Worm (Caenorhabditis elegans) whole organism, young adult: Measurements from ENCODE around the gene swan-2.
A peak's percentile ranks its signal among the peaks of the same experiment; 100 is the strongest.

Experiments
- B0035.1 ChIP-seq: sonication (generic microtip); optimal IDR thresholded peaks from 2 replicates; lab custom pipeline; 2016; ENCODE audit warnings: missing genetic modification characterization, mild to moderate bottlenecking, missing compliant biosample characterization, missing genotype, missing genetic modification reagents
- F10E7.11 ChIP-seq: sonication (generic microtip); optimal IDR thresholded peaks from 2 replicates; lab custom pipeline; 2017; ENCODE audit warnings: mild to moderate bottlenecking, missing genetic modification characterization, moderate library complexity, missing compliant biosample characterization
- F22D6.2 ChIP-seq: sonication (generic microtip); optimal IDR thresholded peaks from 2 replicates; lab custom pipeline; 2016; ENCODE audit warnings: mild to moderate bottlenecking, missing genetic modification characterization, missing compliant biosample characterization
- F23B12.7 ChIP-seq: sonication (generic microtip); optimal IDR thresholded peaks from 2 replicates; lab custom pipeline; 2017; ENCODE audit warnings: missing genetic modification characterization, mild to moderate bottlenecking, missing compliant biosample characterization, antibody characterized with exemption, moderate library complexity; ENCODE audit not compliant: insufficient read depth
- F37B4.10 ChIP-seq: fragments of 200-800 bp; sonication (Bioruptor generic); IDR thresholded peaks from 2 replicates; pipeline ENCODE4 v1.3.6; 2022; ENCODE audit warnings: missing genetic modification characterization, missing compliant biosample characterization
- akir-1 ChIP-seq: fragments of 200-800 bp; sonication (Bioruptor generic); optimal IDR thresholded peaks from 2 replicates; lab custom pipeline; 2018; ENCODE audit warnings: mild to moderate bottlenecking, missing genetic modification characterization, moderate library complexity, missing compliant biosample characterization
- ama-1 ChIP-seq, 3 experiments: fragments of 150-350 bp in 1 of 3; sonication (generic microtip) in 2 of 3; optimal IDR thresholded peaks; 2 replicates each; lab custom pipeline; 2014 to 2018; ENCODE audit warnings: missing biosample characterization in 2 of 3, missing genetic modification characterization in 2 of 3, missing genetic modification reagents in 2 of 3
- aptf-2 ChIP-seq: fragments of 200-800 bp; sonication (Bioruptor generic); conservative IDR thresholded peaks from 2 replicates; pipeline ENCODE4 v1.3.6; 2022; ENCODE audit warnings: missing genetic modification reagents, missing genetic modification characterization, missing compliant biosample characterization
- aptf-3 ChIP-seq: fragments of 200-800 bp; sonication (Bioruptor generic); IDR thresholded peaks from 2 replicates; pipeline ENCODE4 v1.3.6; 2022; ENCODE audit warnings: missing genetic modification characterization, missing compliant biosample characterization
- attf-5 ChIP-seq: fragments of 200-800 bp; sonication (Bioruptor generic); optimal IDR thresholded peaks from 2 replicates; lab custom pipeline; 2018; ENCODE audit warnings: mild to moderate bottlenecking, missing genetic modification characterization, missing compliant biosample characterization
- dox-1 ChIP-seq: fragments of 200-800 bp; sonication (Bioruptor generic); IDR thresholded peaks from 2 replicates; pipeline ENCODE4 v1.3.6; 2022; ENCODE audit warnings: missing genetic modification reagents, missing genetic modification characterization, missing compliant biosample characterization
- dpff-1 ChIP-seq: sonication (generic microtip); optimal IDR thresholded peaks from 2 replicates; lab custom pipeline; 2017; ENCODE audit warnings: mild to moderate bottlenecking, missing genetic modification characterization, missing compliant biosample characterization
- efl-1 ChIP-seq: fragments of 150-350 bp; optimal IDR thresholded peaks from 2 replicates; lab custom pipeline; 2014; ENCODE audit warnings: missing biosample characterization, missing genetic modification reagents, missing genetic modification characterization
- egl-44 ChIP-seq: fragments of 200-800 bp; sonication (Bioruptor generic); IDR thresholded peaks from 2 replicates; pipeline ENCODE4 v1.3.6; 2022; ENCODE audit warnings: missing genetic modification reagents, missing genetic modification characterization, missing compliant biosample characterization
- ekl-4 ChIP-seq: fragments of 200-800 bp; sonication (Bioruptor generic); IDR thresholded peaks from 2 replicates; pipeline ENCODE4 v1.3.6; 2022; ENCODE audit warnings: missing genetic modification reagents, missing genetic modification characterization, missing compliant biosample characterization
- let-526 ChIP-seq: fragments of 200-800 bp; sonication (Bioruptor generic); IDR thresholded peaks from 2 replicates; pipeline ENCODE4 v1.3.6; 2022; ENCODE audit warnings: missing genetic modification reagents, missing genetic modification characterization, missing compliant biosample characterization
- lin-26 ChIP-seq: fragments of 200-800 bp; sonication (Bioruptor generic); IDR thresholded peaks from 2 replicates; pipeline ENCODE4 v1.3.6; 2022; ENCODE audit warnings: missing genetic modification reagents, missing genetic modification characterization, missing compliant biosample characterization
- lin-54 ChIP-seq: fragments of 200-800 bp; sonication (Bioruptor generic); optimal IDR thresholded peaks from 2 replicates; lab custom pipeline; 2018; ENCODE audit warnings: mild to moderate bottlenecking, missing genetic modification characterization, missing compliant biosample characterization
- lsl-1 ChIP-seq: fragments of 200-800 bp; sonication (Bioruptor generic); optimal IDR thresholded peaks from 2 replicates; lab custom pipeline; 2018; ENCODE audit warnings: mild to moderate bottlenecking, missing genetic modification characterization, moderate library complexity, missing compliant biosample characterization
- nfyb-1 ChIP-seq: fragments of 200-800 bp; sonication (Bioruptor generic); IDR thresholded peaks from 2 replicates; pipeline ENCODE4 v1.3.6; 2022; ENCODE audit warnings: missing genetic modification reagents, missing genetic modification characterization, missing compliant biosample characterization
- nhr-80 ChIP-seq: sonication (generic microtip); optimal IDR thresholded peaks from 2 replicates; lab custom pipeline; 2016; ENCODE audit warnings: missing genetic modification characterization, missing compliant biosample characterization
- repo-1 ChIP-seq: sonication (generic microtip); optimal IDR thresholded peaks from 2 replicates; lab custom pipeline; 2017; ENCODE audit warnings: mild to moderate bottlenecking, missing genetic modification characterization, missing compliant biosample characterization
- rpc-1 ChIP-seq, 2 experiments: fragments of 150-350 bp in 1 of 2; sonication (generic microtip) in 1 of 2; optimal IDR thresholded peaks; 2 replicates each; lab custom pipeline; 2014 to 2018; ENCODE audit warnings: missing biosample characterization in 1 of 2, missing genetic modification characterization in 1 of 2, missing genetic modification reagents in 1 of 2, missing genotype in 1 of 2
- sdz-38 ChIP-seq: sonication (generic microtip); optimal IDR thresholded peaks from 2 replicates; lab custom pipeline; 2016; ENCODE audit warnings: missing genotype, missing genetic modification characterization, missing compliant biosample characterization
- sea-2 ChIP-seq: fragments of 200-800 bp; sonication (Bioruptor generic); IDR thresholded peaks from 2 replicates; pipeline ENCODE4 v1.3.6; 2022; ENCODE audit warnings: missing genetic modification characterization, missing compliant biosample characterization
- somi-1 ChIP-seq: fragments of 200-800 bp; sonication (Bioruptor generic); optimal IDR thresholded peaks from 2 replicates; lab custom pipeline; 2018; ENCODE audit warnings: mild to moderate bottlenecking, missing genetic modification characterization, missing compliant biosample characterization
- sptf-2 ChIP-seq: fragments of 200-800 bp; sonication (Bioruptor generic); optimal IDR thresholded peaks from 2 replicates; lab custom pipeline; 2018; ENCODE audit warnings: mild to moderate bottlenecking, missing genetic modification characterization, missing compliant biosample characterization
- tbp1 ChIP-seq: fragments of 200-800 bp; sonication (Bioruptor generic); optimal IDR thresholded peaks from 2 replicates; lab custom pipeline; 2018; ENCODE audit warnings: mild to moderate bottlenecking, missing genetic modification characterization, missing compliant biosample characterization
- tlf-1 ChIP-seq: fragments of 200-800 bp; sonication (Bioruptor generic); optimal IDR thresholded peaks from 2 replicates; lab custom pipeline; 2018; ENCODE audit warnings: mild to moderate bottlenecking, missing genetic modification characterization, missing compliant biosample characterization
- ztf-25 ChIP-seq: fragments of 200-800 bp; sonication (Bioruptor generic); IDR thresholded peaks from 2 replicates; pipeline ENCODE4 v1.3.6; 2022; ENCODE audit warnings: missing genetic modification reagents, missing genetic modification characterization, missing compliant biosample characterization
- ztf-26 ChIP-seq: sonication (generic microtip); optimal IDR thresholded peaks from 2 replicates; lab custom pipeline; 2017; ENCODE audit warnings: missing genetic modification characterization, missing compliant biosample characterization
- ztf-6 ChIP-seq: fragments of 200-800 bp; sonication (Bioruptor generic); IDR thresholded peaks from 2 replicates; pipeline ENCODE4 v1.3.6; 2022; ENCODE audit warnings: missing genetic modification reagents, missing genetic modification characterization, missing compliant biosample characterization

Gene swan-2

ce11 chrV:13762426-13763127, 41.5 kb downstream of the swan-2 start, which contains the start of gene F20G2.6:
TSS of gene F20G2.6 (plus strand) at chrV:13763077.
- TF ChIP-seq somi-1 (no peak), sea-2 (GFP tag; lab: Robert Waterston, UW) (no peak), rpc-1 (optimal IDR thresholded peaks at IDR 0.05; lab: Kevin White, UChicago) (no peak), rpc-1 (tag; optimal IDR thresholded peaks at IDR 0.05; lab: Kevin White, UChicago) (no peak), sptf-2 (no peak), F22D6.2 (no peak), F23B12.7 (no peak), ztf-6 (GFP tag; lab: Robert Waterston, UW) (no peak), ekl-4 (GFP tag; lab: Robert Waterston, UW) (no peak), tlf-1 (GFP tag; lab: Kevin White, UChicago) (no peak), F10E7.11 (tag; lab: Kevin White, UChicago) (no peak), repo-1 (tag; lab: Kevin White, UChicago) (no peak), tbp1 (GFP tag; lab: Kevin White, UChicago) (no peak), egl-44 (GFP tag; lab: Robert Waterston, UW) (no peak), ztf-26 (tag; lab: Kevin White, UChicago) (no peak), akir-1 (no peak)

DNA sequence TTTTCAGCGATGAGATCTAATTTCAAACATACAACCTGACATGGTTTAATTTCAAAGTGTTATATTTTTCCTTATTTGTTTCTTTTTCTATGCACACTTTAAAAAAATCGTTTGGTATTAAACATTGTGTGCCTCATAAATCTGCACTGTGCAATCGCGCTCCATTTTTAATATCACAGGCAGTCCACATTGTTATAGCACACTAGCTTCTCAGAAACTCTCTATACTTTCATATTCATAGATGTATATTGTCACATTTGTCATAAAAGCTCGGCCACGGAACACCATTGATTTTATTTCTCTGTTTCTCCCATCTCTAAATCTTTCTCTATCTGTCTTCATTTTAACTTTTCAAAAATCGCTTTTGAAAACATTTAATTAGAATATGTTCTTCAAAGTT, 46.7 kb downstream of the swan-2 start:
- no peak for TF ChIP-seq sdz-38
- TF ChIP-seq attf-5 (GFP tag; lab: Kevin White, UChicago): peak; percentile 20

- TF ChIP-seq nhr-80 (tag; lab: Kevin White, UChicago) (peak; percentile 23), ztf-26 (tag; lab: Kevin White, UChicago) (no peak)
- TF ChIP-seq, all 124 proteins: peak for 1
Measured at ce11 chrV:13756359-13757091, 47.6 kb downstream of the swan-2 start, which contains the start of gene F20G2.2. TSS of gene F20G2.2 (minus strand) at chrV:13756409.

DNA sequence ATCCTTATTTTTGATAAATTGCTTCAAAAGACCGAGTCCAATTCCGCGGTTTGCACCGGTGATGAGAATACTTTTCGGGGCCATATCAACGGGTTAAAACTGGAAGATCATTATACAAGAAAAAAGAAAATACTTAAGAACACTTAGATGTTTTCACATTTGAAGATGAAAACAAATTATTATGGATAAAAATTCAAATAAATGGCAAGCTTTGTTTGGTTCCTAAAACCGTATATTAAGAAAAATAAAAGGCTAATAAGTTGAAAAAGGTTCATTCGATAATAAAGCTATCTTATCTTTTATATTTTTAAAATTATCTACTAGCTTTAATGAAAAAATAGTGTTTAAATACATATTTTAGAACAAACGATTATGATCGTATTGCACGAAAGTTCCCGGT, 50.6 kb downstream of the swan-2 start, which contains the start of gene F20G2.1:
Gene F20G2.1 (minus strand): TSS at position 101 of the 400 bp plus-strand sequence.
- TF ChIP-seq dox-1 (GFP tag; lab: Robert Waterston, UW) (no peak), ztf-25 (no peak), let-526 (no peak), lin-54 (GFP tag; lab: Kevin White, UChicago) (no peak), F37B4.10 (GFP tag; lab: Robert Waterston, UW) (no peak), nfyb-1 (no peak), lsl-1 (GFP tag; lab: Kevin White, UChicago) (no peak), dpff-1 (tag; lab: Kevin White, UChicago) (no peak), tlf-1 (GFP tag; lab: Kevin White, UChicago) (no peak), ama-1 (optimal IDR thresholded peaks at IDR 0.05; lab: Kevin White, UChicago) (no peak), ama-1 (GFP tag; optimal IDR thresholded peaks at IDR 0.05; lab: Kevin White, UChicago) (no peak), B0035.1 (no peak), aptf-3 (GFP tag; lab: Robert Waterston, UW) (no peak), lin-26 (no peak), aptf-2 (no peak), efl-1 (GFP tag; lab: Kevin White, UChicago) (no peak)
